Worm (Caenorhabditis elegans): ENCODE measurements around the gene dsb-1.

dsb-1 gene

ce11 chrIV:12454115-12454514 is 45.4 kb downstream of the dsb-1 start, which contains the start of gene spe-44:
Gene spe-44 (minus strand): TSS chrIV:12454215.
- TF ChIP-seq T22C8.4 (GFP tag; IDR thresholded peaks at IDR 0.05) (no peak), klf-2 (GFP tag; conservative IDR thresholded peaks at IDR 0.05) (no peak), ref-1 (GFP tag; conservative IDR thresholded peaks at IDR 0.05) (no peak), ztf-23 (GFP tag; IDR thresholded peaks at IDR 0.05) (no peak), flt-1 (GFP tag; IDR thresholded peaks at IDR 0.05) (no peak), tab-1 (GFP tag; IDR thresholded peaks at IDR 0.05) (no peak), cog-1 (tag; optimal IDR thresholded peaks at IDR 0.05) (no peak), med-1 (GFP tag; optimal IDR thresholded peaks at IDR 0.05; ENCODE audit: insufficient read depth) (no peak), ztf-29 (GFP tag; IDR thresholded peaks at IDR 0.05) (no peak)

- TF ChIP-seq klf-2 (GFP tag; conservative IDR thresholded peaks at IDR 0.05) (no peak), ref-1 (GFP tag; conservative IDR thresholded peaks at IDR 0.05) (no peak), flt-1 (GFP tag; IDR thresholded peaks at IDR 0.05) (no peak), ztf-29 (GFP tag; IDR thresholded peaks at IDR 0.05) (no peak), cog-1 (tag; optimal IDR thresholded peaks at IDR 0.05) (no peak), ztf-23 (GFP tag; IDR thresholded peaks at IDR 0.05) (no peak), T22C8.4 (GFP tag; IDR thresholded peaks at IDR 0.05) (no peak), med-1 (GFP tag; optimal IDR thresholded peaks at IDR 0.05; ENCODE audit: insufficient read depth) (no peak), tab-1 (GFP tag; IDR thresholded peaks at IDR 0.05) (no peak)
These were observed 46.0 kb downstream of the dsb-1 start, which contains the start of gene smz-1 for ce11 chrIV:12454750-12455149. Gene smz-1 (plus strand): TSS chrIV:12455050.

ce11 chrIV:12456613-12457012 is 47.9 kb downstream of the dsb-1 start, which contains the start of gene C25G4.7:
Gene C25G4.7 (plus strand): TSS chrIV:12456913.
- TF ChIP-seq ref-1 (GFP tag; conservative IDR thresholded peaks at IDR 0.05) = no peak
- TF ChIP-seq ztf-23 (GFP tag; IDR thresholded peaks at IDR 0.05) = no peak
- no peak for TF ChIP-seq tab-1 (GFP tag; IDR thresholded peaks at IDR 0.05)
- no peak for TF ChIP-seq T22C8.4 (GFP tag; IDR thresholded peaks at IDR 0.05)
- TF ChIP-seq ztf-29 (GFP tag; IDR thresholded peaks at IDR 0.05) = no peak
- TF ChIP-seq cog-1 (tag; optimal IDR thresholded peaks at IDR 0.05) = no peak
- no peak for TF ChIP-seq klf-2 (GFP tag; conservative IDR thresholded peaks at IDR 0.05)
- no peak for TF ChIP-seq med-1 (GFP tag; optimal IDR thresholded peaks at IDR 0.05; ENCODE audit: insufficient read depth)
- no peak for TF ChIP-seq flt-1 (GFP tag; IDR thresholded peaks at IDR 0.05)
